Worm (Caenorhabditis elegans): ENCODE results near the gene K05G3.2.
"Not testable (repeated sequence)": the region's sequence is repeated elsewhere in the genome, so short reads cannot be mapped to it uniquely, and the experiment has no call there.

K05G3.2 gene

DNA sequence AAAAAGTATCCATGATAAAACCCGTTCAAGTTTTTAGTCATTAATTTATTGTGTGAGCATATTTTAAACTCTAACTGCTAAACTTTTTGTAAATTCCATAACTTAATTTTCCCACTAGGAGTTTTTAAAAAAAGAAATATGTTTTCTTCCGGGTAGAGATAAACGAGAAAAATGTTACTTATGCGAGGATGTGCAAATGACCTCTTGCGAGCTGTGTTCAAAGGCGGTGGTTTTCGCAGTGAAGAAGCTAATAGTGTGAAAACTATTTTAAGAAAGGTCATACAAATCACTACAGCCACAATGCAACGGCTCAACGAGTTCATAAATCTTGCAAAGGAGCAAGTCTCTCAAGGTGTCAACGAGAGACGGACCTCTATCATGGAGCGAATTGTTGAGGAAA lies 6.3 kb downstream of the K05G3.2 start, which contains the start of gene K05G3.1:
TSS of gene K05G3.1 (plus strand) at position 301 of the 400 bp plus-strand sequence.
- TF ChIP-seq hlh-30 (tag; optimal IDR thresholded peaks at IDR 0.05; ENCODE audit: insufficient read depth) (no peak), tbx-7 (tag; optimal IDR thresholded peaks at IDR 0.05) (no peak), ztf-16 (tag; optimal IDR thresholded peaks at IDR 0.05) (no peak), ceh-18 (tag; optimal IDR thresholded peaks at IDR 0.05) (no peak), ceh-34 (tag; optimal IDR thresholded peaks at IDR 0.05) (no peak), ceh-14 (tag; optimal IDR thresholded peaks at IDR 0.05) (no peak), hlh-15 (tag; optimal IDR thresholded peaks at IDR 0.05) (no peak), eyg-1 (tag; optimal IDR thresholded peaks at IDR 0.05) (no peak), ceh-6 (GFP tag; optimal IDR thresholded peaks at IDR 0.05) (no peak), pqm-1 (tag; optimal IDR thresholded peaks at IDR 0.05) (no peak), ceh-24 (tag; optimal IDR thresholded peaks at IDR 0.05) (no peak), syd-9 (tag; optimal IDR thresholded peaks at IDR 0.05) (no peak), ceh-30 (tag; optimal IDR thresholded peaks at IDR 0.05) (no peak), fax-1 (tag; optimal IDR thresholded peaks at IDR 0.05) (no peak), fkh-6 (tag; optimal IDR thresholded peaks at IDR 0.05) (no peak), nhr-11 (tag; optimal IDR thresholded peaks at IDR 0.05) (no peak)

DNA sequence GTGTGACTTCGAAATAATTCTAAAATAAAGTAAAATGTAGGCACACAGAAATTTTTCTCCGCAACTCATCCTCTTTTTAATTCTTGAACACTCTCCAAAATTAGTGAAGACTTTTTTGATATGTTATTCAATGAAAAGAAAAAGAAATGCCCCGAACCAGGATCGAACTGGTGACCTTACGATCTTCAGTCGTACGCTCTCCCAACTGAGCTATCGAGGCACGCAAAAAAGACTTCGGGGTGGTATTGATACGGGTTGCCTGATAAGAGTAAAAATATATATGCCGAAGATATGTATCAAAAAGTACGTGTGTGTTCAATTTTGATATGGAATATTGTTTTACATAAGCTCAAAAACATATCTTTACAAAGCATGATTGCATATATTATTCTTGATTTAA lies 8.3 kb downstream of the K05G3.2 start:
- no peak for TF ChIP-seq hlh-13 (GFP tag; optimal IDR thresholded peaks at IDR 0.05)

DNA sequence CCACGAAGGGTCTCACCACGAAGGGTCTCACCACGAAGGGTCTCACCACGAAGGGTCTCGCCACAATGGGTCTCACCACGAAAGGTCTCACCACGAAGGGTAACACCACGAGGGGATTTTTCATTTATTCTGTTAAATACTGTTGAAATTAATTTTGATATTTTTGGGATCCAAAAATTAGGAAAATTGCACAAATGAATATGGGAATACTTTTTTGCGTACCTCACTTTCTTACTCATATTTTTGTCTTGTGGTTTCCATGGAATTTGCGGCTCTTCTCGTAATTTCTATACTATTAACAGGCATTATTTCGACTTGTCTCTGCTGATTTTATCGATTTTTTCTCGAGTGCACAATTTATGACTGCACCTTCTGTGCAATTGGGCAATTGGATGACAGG lies 10.6 kb downstream of the K05G3.2 start, which contains the start of gene T25D1.3:
TSS of gene T25D1.3 (plus strand) at position 301 of the 400 bp plus-strand sequence.
- no peak for TF ChIP-seq ztf-16 (tag; optimal IDR thresholded peaks at IDR 0.05)
- TF ChIP-seq ahr-1 (tag; optimal IDR thresholded peaks at IDR 0.05): no peak
- no peak for TF ChIP-seq ceh-30 (tag; optimal IDR thresholded peaks at IDR 0.05)
- no peak for TF ChIP-seq hlh-6 (tag; optimal IDR thresholded peaks at IDR 0.05)
- no peak for TF ChIP-seq ceh-45 (GFP tag; IDR thresholded peaks at IDR 0.05)
- no peak for TF ChIP-seq ref-2 (tag; optimal IDR thresholded peaks at IDR 0.05)
- no peak for TF ChIP-seq ttx-3 (tag; optimal IDR thresholded peaks at IDR 0.05)
- TF ChIP-seq syd-9 (tag; optimal IDR thresholded peaks at IDR 0.05): no peak
- no peak for TF ChIP-seq ceh-14 (tag; optimal IDR thresholded peaks at IDR 0.05)
- TF ChIP-seq eyg-1 (tag; optimal IDR thresholded peaks at IDR 0.05): no peak
- TF ChIP-seq hlh-15 (tag; optimal IDR thresholded peaks at IDR 0.05): no peak
- no peak for TF ChIP-seq ceh-34 (tag; optimal IDR thresholded peaks at IDR 0.05)
- no peak for TF ChIP-seq Y22D7AL.16 (tag; optimal IDR thresholded peaks at IDR 0.05)

DNA sequence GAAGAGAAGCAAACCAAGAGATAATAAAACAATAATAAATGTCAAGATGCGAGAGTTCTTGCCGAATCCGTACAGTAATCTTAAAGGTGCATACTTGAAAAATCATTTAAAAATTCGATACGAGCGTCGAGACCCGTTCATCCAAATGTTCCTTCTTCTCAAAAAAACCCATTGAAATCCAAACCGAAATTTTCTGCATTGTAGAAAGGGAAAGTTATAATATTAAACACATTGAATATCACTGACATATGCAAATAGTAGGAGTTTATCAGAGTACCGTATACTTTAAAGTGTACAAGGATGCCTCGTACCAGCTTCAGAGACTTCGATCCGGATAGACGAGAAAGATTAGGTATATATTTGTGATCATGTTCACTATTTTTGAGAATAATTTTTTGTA lies 20.5 kb downstream of the K05G3.2 start, which contains the start of gene T25D1.2:
TSS of gene T25D1.2 (plus strand) at position 301 of the 400 bp plus-strand sequence.
- TF ChIP-seq ama-1 (optimal IDR thresholded peaks at IDR 0.05); gmeb-2 (tag; optimal IDR thresholded peaks at IDR 0.05); pqm-1 (tag; optimal IDR thresholded peaks at IDR 0.05): not testable (repeated sequence)

DNA sequence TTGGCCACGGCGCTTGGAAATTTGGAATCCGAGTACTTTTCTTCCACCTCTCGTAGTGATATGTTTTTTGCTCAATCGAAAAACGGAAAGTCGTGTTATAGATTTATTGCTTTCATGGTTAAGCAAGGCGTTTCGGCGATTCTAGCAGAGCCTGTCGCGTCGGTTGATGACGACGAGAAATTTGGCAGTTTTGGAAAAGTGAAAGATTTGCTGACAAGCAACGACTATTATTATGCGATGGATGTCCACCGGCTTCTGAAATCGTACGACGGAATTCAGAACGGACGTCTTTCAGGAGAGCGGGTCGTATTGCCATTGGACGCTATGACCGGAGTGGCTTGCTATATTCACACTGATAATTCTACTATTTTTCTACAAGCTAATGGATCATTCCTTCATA lies 24.0 kb downstream of the K05G3.2 start:
- TF ChIP-seq hlh-13 (GFP tag; optimal IDR thresholded peaks at IDR 0.05): no peak
- TF ChIP-seq elt-2 (tag; optimal IDR thresholded peaks at IDR 0.05): no peak
- TF ChIP-seq sdc-2 (tag; optimal IDR thresholded peaks at IDR 0.05): no peak
- no peak for TF ChIP-seq eyg-1 (tag; optimal IDR thresholded peaks at IDR 0.05)
- no peak for TF ChIP-seq ceh-34 (tag; optimal IDR thresholded peaks at IDR 0.05)
- no peak for TF ChIP-seq ceh-45 (GFP tag; IDR thresholded peaks at IDR 0.05)
- no peak for TF ChIP-seq ceh-6 (GFP tag; optimal IDR thresholded peaks at IDR 0.05)
- no peak for TF ChIP-seq K09A11.1 (tag; optimal IDR thresholded peaks at IDR 0.05; ENCODE audit: insufficient read depth)
- TF ChIP-seq ets-4 (tag; optimal IDR thresholded peaks at IDR 0.05): no peak
- TF ChIP-seq fax-1 (tag; optimal IDR thresholded peaks at IDR 0.05): no peak
- no peak for TF ChIP-seq pat-9 (tag; optimal IDR thresholded peaks at IDR 0.05)
- no peak for TF ChIP-seq fkh-6 (tag; optimal IDR thresholded peaks at IDR 0.05)
- no peak for TF ChIP-seq Y22D7AL.16 (tag; optimal IDR thresholded peaks at IDR 0.05)
- TF ChIP-seq dve-1 (tag; optimal IDR thresholded peaks at IDR 0.05): no peak
- TF ChIP-seq unc-42 (tag; optimal IDR thresholded peaks at IDR 0.05): no peak
- no peak for TF ChIP-seq syd-9 (tag; optimal IDR thresholded peaks at IDR 0.05)
- no peak for TF ChIP-seq pag-3 (tag; optimal IDR thresholded peaks at IDR 0.05; ENCODE audit: borderline replicate concordance)
- TF ChIP-seq tbx-2 (tag; optimal IDR thresholded peaks at IDR 0.05): no peak
